Worm (Caenorhabditis elegans): Measurements from ENCODE around the gene Y37D8A.6.

Gene Y37D8A.6

DNA sequence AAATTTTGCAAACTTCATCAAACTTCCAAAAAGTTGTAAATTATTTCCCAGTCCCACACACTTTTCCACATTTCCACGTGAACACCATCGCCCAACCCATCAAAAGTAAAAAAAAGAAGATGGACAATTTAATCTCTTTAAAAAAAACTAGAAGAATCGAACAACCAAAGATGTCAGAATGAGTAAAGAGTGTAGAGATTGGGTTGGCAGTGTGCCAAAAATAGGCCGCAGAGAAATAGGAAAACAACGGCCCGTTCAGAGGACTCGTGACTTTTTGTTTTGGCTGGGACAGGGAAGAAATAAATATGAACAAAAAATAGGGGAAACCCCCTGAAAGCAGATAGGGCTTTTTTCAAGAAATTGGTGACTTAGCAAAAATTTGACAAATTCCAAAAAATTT, 27.2 kb downstream of the Y37D8A.6 start:
- no peak for TF ChIP-seq F13H6.1 (tag; optimal IDR thresholded peaks at IDR 0.05)
- no peak for TF ChIP-seq nhr-77 (tag; optimal IDR thresholded peaks at IDR 0.05)
- no peak for TF ChIP-seq ztf-11 (tag; optimal IDR thresholded peaks at IDR 0.05)
- TF ChIP-seq aly-2 (tag; optimal IDR thresholded peaks at IDR 0.05): no peak
- TF ChIP-seq elt-3 (tag; optimal IDR thresholded peaks at IDR 0.05): no peak
- TF ChIP-seq ceh-82 (tag; optimal IDR thresholded peaks at IDR 0.05): no peak
- no peak for TF ChIP-seq unc-39 (tag; optimal IDR thresholded peaks at IDR 0.05)
- no peak for TF ChIP-seq egl-27 (tag; optimal IDR thresholded peaks at IDR 0.05)
- no peak for TF ChIP-seq ztf-4 (tag; optimal IDR thresholded peaks at IDR 0.05)
- no peak for TF ChIP-seq mab-5 (tag; optimal IDR thresholded peaks at IDR 0.05)
- peak in 1 of 2 experiments; percentile 19 for TF ChIP-seq lsy-2 (tag; optimal IDR thresholded peaks at IDR 0.05)
- TF ChIP-seq alr-1 (tag; optimal IDR thresholded peaks at IDR 0.05): no peak
- no peak for TF ChIP-seq lin-39 (tag; optimal IDR thresholded peaks at IDR 0.05)
- no peak for TF ChIP-seq nhr-21 (tag; optimal IDR thresholded peaks at IDR 0.05)
- TF ChIP-seq peb-1 (tag; optimal IDR thresholded peaks at IDR 0.05): no peak
- no peak for TF ChIP-seq ztf-1 (GFP tag; conservative IDR thresholded peaks at IDR 0.05)
- TF ChIP-seq snpc-4 (tag; optimal IDR thresholded peaks at IDR 0.05): no peak
- no peak for TF ChIP-seq nhr-23 (tag; optimal IDR thresholded peaks at IDR 0.05)
- no peak for TF ChIP-seq mbf-1 (tag; optimal IDR thresholded peaks at IDR 0.05)
- no peak for TF ChIP-seq nhr-129 (tag; optimal IDR thresholded peaks at IDR 0.05)
- no peak for TF ChIP-seq mdl-1 (tag; optimal IDR thresholded peaks at IDR 0.05)
- no peak for TF ChIP-seq nhr-6 (tag; optimal IDR thresholded peaks at IDR 0.05)
- no peak for TF ChIP-seq crh-2 (tag; optimal IDR thresholded peaks at IDR 0.05)
- TF ChIP-seq ZK546.5 (tag; optimal IDR thresholded peaks at IDR 0.05): no peak
- TF ChIP-seq ceh-16 (tag; optimal IDR thresholded peaks at IDR 0.05): no peak
- no peak for TF ChIP-seq nhr-11 (tag; optimal IDR thresholded peaks at IDR 0.05)
- no peak for TF ChIP-seq unc-55 (GFP tag; optimal IDR thresholded peaks at IDR 0.05)
- TF ChIP-seq sem-4 (tag; optimal IDR thresholded peaks at IDR 0.05): peak; percentile 85
- peak; percentile 4 for TF ChIP-seq sma-3 (GFP tag; optimal IDR thresholded peaks at IDR 0.05)
- TF ChIP-seq sma-9 (GFP tag; optimal IDR thresholded peaks at IDR 0.05): peak; percentile 83
- TF ChIP-seq sma-9 (tag; optimal IDR thresholded peaks at IDR 0.05): no peak
- TF ChIP-seq nhr-237 (tag; optimal IDR thresholded peaks at IDR 0.05): no peak
- no peak for TF ChIP-seq skn-1 (tag; optimal IDR thresholded peaks at IDR 0.05)
- TF ChIP-seq gmeb-1 (tag; optimal IDR thresholded peaks at IDR 0.05): no peak
- peak; percentile 14 for TF ChIP-seq blmp-1 (tag; optimal IDR thresholded peaks at IDR 0.05; ENCODE audit: insufficient read depth)
- no peak for TF ChIP-seq nhr-12 (tag; optimal IDR thresholded peaks at IDR 0.05)
- TF ChIP-seq fos-1 (tag; optimal IDR thresholded peaks at IDR 0.05): no peak
- peak; percentile 49 for TF ChIP-seq nhr-25 (tag; optimal IDR thresholded peaks at IDR 0.05)
- TF ChIP-seq zag-1 (tag; optimal IDR thresholded peaks at IDR 0.05): no peak

DNA sequence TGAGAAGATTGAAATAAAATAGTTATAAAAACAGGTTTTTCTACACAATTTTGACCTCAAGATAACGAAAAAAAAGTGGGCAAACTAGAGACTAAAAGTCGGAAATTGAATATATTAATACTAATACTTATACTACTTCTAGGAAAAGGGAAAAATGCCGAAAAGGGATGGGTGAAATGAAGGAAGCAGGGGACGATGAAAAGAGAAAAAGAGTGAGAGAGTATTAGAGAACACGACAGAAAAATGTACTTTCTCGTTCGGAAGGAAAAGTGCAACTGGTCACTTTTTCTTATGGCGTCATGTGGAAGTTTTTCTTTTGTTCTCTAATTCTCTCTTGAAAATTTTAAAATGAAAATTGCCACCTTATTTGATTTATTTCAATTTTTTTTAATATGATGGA, 28.8 kb downstream of the Y37D8A.6 start:
- TF ChIP-seq unc-39 (tag; optimal IDR thresholded peaks at IDR 0.05) (no peak), Y55F3AM.14 (GFP tag; optimal IDR thresholded peaks at IDR 0.05) (peak; percentile 64), mab-5 (tag; optimal IDR thresholded peaks at IDR 0.05) (peak; percentile 38), ceh-16 (tag; optimal IDR thresholded peaks at IDR 0.05) (peak; percentile 23), skn-1 (tag; optimal IDR thresholded peaks at IDR 0.05) (peak; percentile 47), ama-1 (optimal IDR thresholded peaks at IDR 0.05) (no peak), lin-11 (tag; optimal IDR thresholded peaks at IDR 0.05) (no peak), gmeb-1 (tag; optimal IDR thresholded peaks at IDR 0.05) (peak; percentile 2), nhr-11 (tag; optimal IDR thresholded peaks at IDR 0.05) (no peak), lsy-2 (tag; optimal IDR thresholded peaks at IDR 0.05) (peak; percentile 29 to 88), crh-2 (tag; optimal IDR thresholded peaks at IDR 0.05) (peak; percentile 82), alr-1 (tag; optimal IDR thresholded peaks at IDR 0.05) (no peak), unc-55 (GFP tag; optimal IDR thresholded peaks at IDR 0.05) (peak; percentile 79), lin-39 (tag; optimal IDR thresholded peaks at IDR 0.05) (no peak), sma-3 (GFP tag; optimal IDR thresholded peaks at IDR 0.05) (peak; percentile 74), nhr-12 (tag; optimal IDR thresholded peaks at IDR 0.05) (no peak), C34F6.9 (tag; optimal IDR thresholded peaks at IDR 0.05) (peak; percentile 80), nhr-77 (tag; optimal IDR thresholded peaks at IDR 0.05) (no peak), sma-9 (GFP tag; optimal IDR thresholded peaks at IDR 0.05) (peak; percentile 99), sma-9 (tag; optimal IDR thresholded peaks at IDR 0.05) (no peak), nhr-10 (tag; optimal IDR thresholded peaks at IDR 0.05) (no peak), nhr-6 (tag; optimal IDR thresholded peaks at IDR 0.05) (peak; percentile 62), fos-1 (tag; optimal IDR thresholded peaks at IDR 0.05) (peak; percentile 95), mdl-1 (tag; optimal IDR thresholded peaks at IDR 0.05) (peak; percentile 40 to 83), nhr-129 (tag; optimal IDR thresholded peaks at IDR 0.05) (no peak), ceh-82 (tag; optimal IDR thresholded peaks at IDR 0.05) (no peak), ZK546.5 (tag; optimal IDR thresholded peaks at IDR 0.05) (no peak), aly-2 (tag; optimal IDR thresholded peaks at IDR 0.05) (no peak), egl-27 (tag; optimal IDR thresholded peaks at IDR 0.05) (peak; percentile 88), snpc-4 (tag; optimal IDR thresholded peaks at IDR 0.05) (no peak), ztf-4 (tag; optimal IDR thresholded peaks at IDR 0.05) (peak; percentile 13), sem-4 (tag; optimal IDR thresholded peaks at IDR 0.05) (peak; percentile 97), nhr-23 (tag; optimal IDR thresholded peaks at IDR 0.05) (no peak), blmp-1 (tag; optimal IDR thresholded peaks at IDR 0.05; ENCODE audit: insufficient read depth) (peak; percentile 96), F13H6.1 (tag; optimal IDR thresholded peaks at IDR 0.05) (peak; percentile 99), elt-3 (tag; optimal IDR thresholded peaks at IDR 0.05) (no peak), nhr-25 (tag; optimal IDR thresholded peaks at IDR 0.05) (peak; percentile 44), R02D3.7 (tag; optimal IDR thresholded peaks at IDR 0.05) (no peak), ztf-1 (GFP tag; conservative IDR thresholded peaks at IDR 0.05) (no peak), unc-62 (GFP tag; optimal IDR thresholded peaks at IDR 0.05) (no peak), nhr-21 (tag; optimal IDR thresholded peaks at IDR 0.05) (peak; percentile 90), elt-1 (tag; optimal IDR thresholded peaks at IDR 0.05) (no peak), nhr-237 (tag; optimal IDR thresholded peaks at IDR 0.05) (no peak), peb-1 (tag; optimal IDR thresholded peaks at IDR 0.05) (no peak), ztf-11 (tag; optimal IDR thresholded peaks at IDR 0.05) (no peak), zag-1 (tag; optimal IDR thresholded peaks at IDR 0.05) (peak; percentile 41)

Data from whole organism, L2 larva.